Worm (Caenorhabditis elegans): ENCODE measurements around the gene nlp-82.

nlp-82 gene

ce11 chrII:9231240-9231639, 22.8 kb downstream of the nlp-82 start, which contains the start of gene gst-13 (continued):
- TF ChIP-seq aha-1 (tag) (no peak), nhr-111 (GFP tag; optimal IDR thresholded peaks at IDR 0.05) (no peak), nhr-6 (tag; optimal IDR thresholded peaks at IDR 0.05) (no peak), F49E8.2 (tag; optimal IDR thresholded peaks at IDR 0.05; ENCODE audit: borderline replicate concordance) (no peak), unc-62 (GFP tag; optimal IDR thresholded peaks at IDR 0.05 in 1 of 2) (peak in 1 of 2 experiments; percentile 35), unc-62 (tag; optimal IDR thresholded peaks at IDR 0.05) (no peak), daf-19 (GFP tag; conservative IDR thresholded peaks at IDR 0.05) (no peak), dpl-1 (GFP tag; optimal IDR thresholded peaks at IDR 0.05) (no peak), hlh-30 (tag; optimal IDR thresholded peaks at IDR 0.05; ENCODE audit: insufficient read depth) (no peak), nhr-48 (tag; optimal IDR thresholded peaks at IDR 0.05) (peak; percentile 18), F37D6.2 (tag; optimal IDR thresholded peaks at IDR 0.05) (no peak), dmd-9 (GFP tag; IDR thresholded peaks at IDR 0.05) (no peak), gei-8 (GFP tag; optimal IDR thresholded peaks at IDR 0.05) (no peak), nhr-42 (GFP tag; IDR thresholded peaks at IDR 0.05) (no peak), ceh-62 (tag; optimal IDR thresholded peaks at IDR 0.05) (no peak), egl-43 (GFP tag; IDR thresholded peaks at IDR 0.05) (no peak), unc-39 (tag; optimal IDR thresholded peaks at IDR 0.05) (no peak), ama-1 (optimal IDR thresholded peaks at IDR 0.05) (no peak), nhr-41 (GFP tag; IDR thresholded peaks at IDR 0.05) (no peak), T26A8.4 (GFP tag; IDR thresholded peaks at IDR 0.05) (no peak), dve-1 (tag; optimal IDR thresholded peaks at IDR 0.05; ENCODE audit: insufficient read depth) (peak; percentile 74), snpc-1.2 (GFP tag; IDR thresholded peaks at IDR 0.05) (no peak), T20F7.1 (GFP tag; optimal IDR thresholded peaks at IDR 0.05) (no peak), zag-1 (tag; optimal IDR thresholded peaks at IDR 0.05) (no peak), nhr-237 (tag; optimal IDR thresholded peaks at IDR 0.05) (no peak), hif-1 (tag; optimal IDR thresholded peaks at IDR 0.05) (no peak), tag-97 (GFP tag; IDR thresholded peaks at IDR 0.05) (no peak), lin-13 (GFP tag; optimal IDR thresholded peaks at IDR 0.05) (no peak), pha-4 (GFP tag; IDR thresholded peaks at IDR 0.05) (no peak), pha-4 (tag; optimal IDR thresholded peaks at IDR 0.05) (no peak), nhr-11 (tag; optimal IDR thresholded peaks at IDR 0.05) (no peak), rbr-2 (tag; optimal IDR thresholded peaks at IDR 0.05) (no peak), nhr-76 (tag; optimal IDR thresholded peaks at IDR 0.05) (no peak), zip-11 (GFP tag; IDR thresholded peaks at IDR 0.05) (no peak), nhr-28 (tag; optimal IDR thresholded peaks at IDR 0.05) (peak; percentile 82), ztf-11 (tag; optimal IDR thresholded peaks at IDR 0.05) (no peak), ZK337.2 (GFP tag; IDR thresholded peaks at IDR 0.05) (no peak), jun-1 (tag; optimal IDR thresholded peaks at IDR 0.05) (no peak), ZK546.5 (tag; optimal IDR thresholded peaks at IDR 0.05) (no peak), mdl-1 (tag; optimal IDR thresholded peaks at IDR 0.05) (peak in 1 of 2 experiments; percentile 46), zfp-2 (tag; optimal IDR thresholded peaks at IDR 0.05) (no peak), hlh-11 (tag; optimal IDR thresholded peaks at IDR 0.05) (peak; percentile 85), zip-2 (tag; optimal IDR thresholded peaks at IDR 0.05) (no peak), mep-1 (tag; optimal IDR thresholded peaks at IDR 0.05) (no peak), lin-39 (tag; optimal IDR thresholded peaks at IDR 0.05) (no peak), mdt-29 (GFP tag; IDR thresholded peaks at IDR 0.05) (no peak), daf-16 (GFP tag; optimal IDR thresholded peaks at IDR 0.05) (no peak), daf-16 (tag; optimal IDR thresholded peaks at IDR 0.05) (peak; percentile 84), saeg-2 (GFP tag; IDR thresholded peaks at IDR 0.05) (no peak), F44E2.7 (GFP tag; IDR thresholded peaks at IDR 0.05) (no peak), Y5F2A.4 (GFP tag; optimal IDR thresholded peaks at IDR 0.05) (no peak), Y48G9A.11 (GFP tag; IDR thresholded peaks at IDR 0.05) (no peak), D1046.2 (GFP tag; IDR thresholded peaks at IDR 0.05) (no peak), lin-15B (tag; optimal IDR thresholded peaks at IDR 0.05) (no peak), Y105C5A.15 (GFP tag; IDR thresholded peaks at IDR 0.05) (no peak)

Measured in whole organism, L4 larva.